Fruit fly (Drosophila melanogaster) whole organism, embryonic: ENCODE results near the gene CAH4.

ENCODE experiments used
- Ada2b ChIP-seq: fragments of 200-800 bp; sonication (Bioruptor generic); IDR thresholded peaks from 2 replicates; pipeline ENCODE4 v1.3.6; 2022; ENCODE audit warnings: missing biosample characterization, missing genetic modification characterization
- CG1024 ChIP-seq: fragments of 200-800 bp; sonication (Bioruptor generic); IDR thresholded peaks from 2 replicates; pipeline ENCODE4 v1.3.6; 2022; ENCODE audit warnings: missing biosample characterization, missing genetic modification characterization
- CG11695 ChIP-seq: fragments of 200-800 bp; sonication (Bioruptor generic); IDR thresholded peaks from 3 replicates; pipeline ENCODE4 v1.3.6; 2022; ENCODE audit warnings: missing biosample characterization, missing genetic modification characterization
- CG12942 ChIP-seq: fragments of 200-800 bp; sonication (Bioruptor generic); optimal IDR thresholded peaks from 3 replicates; lab custom pipeline; 2016; ENCODE audit warnings: missing biosample characterization, missing genetic modification characterization
- CG13296 ChIP-seq: fragments of 200-800 bp; sonication (Bioruptor generic); optimal IDR thresholded peaks from 3 replicates; lab custom pipeline; 2018; ENCODE audit warnings: missing biosample characterization, mild to moderate bottlenecking, missing genetic modification characterization
- CG13894 ChIP-seq: fragments of 200-800 bp; sonication (Bioruptor generic); optimal IDR thresholded peaks from 3 replicates; lab custom pipeline; 2018; ENCODE audit warnings: missing biosample characterization, mild to moderate bottlenecking, missing genetic modification characterization, moderate library complexity
- CG15011 ChIP-seq: fragments of 200-800 bp; sonication (Bioruptor generic); optimal IDR thresholded peaks from 3 replicates; lab custom pipeline; 2018; ENCODE audit warnings: missing biosample characterization, mild to moderate bottlenecking, missing genetic modification characterization
- CG17328 ChIP-seq: fragments of 200-800 bp; sonication (Bioruptor generic); IDR thresholded peaks from 2 replicates; pipeline ENCODE4 v1.3.6; 2022; ENCODE audit warnings: missing biosample characterization, missing genetic modification characterization
- CG2712 ChIP-seq: fragments of 200-800 bp; optimal IDR thresholded peaks from 3 replicates; lab custom pipeline; 2019; ENCODE audit warnings: missing biosample characterization, mild to moderate bottlenecking, missing genetic modification characterization, moderate library complexity
- CG30403 ChIP-seq: fragments of 200-800 bp; sonication (Bioruptor generic); optimal IDR thresholded peaks from 3 replicates; lab custom pipeline; 2016; ENCODE audit warnings: missing biosample characterization, missing genetic modification characterization
- CG30431 ChIP-seq: fragments of 200-800 bp; sonication (Bioruptor generic); optimal IDR thresholded peaks from 2 replicates; lab custom pipeline; 2017; ENCODE audit warnings: missing biosample characterization, missing genetic modification characterization
- CG31365 ChIP-seq: fragments of 200-800 bp; sonication (Bioruptor generic); optimal IDR thresholded peaks from 2 replicates; lab custom pipeline; 2018; ENCODE audit warnings: missing biosample characterization, mild to moderate bottlenecking, missing genetic modification characterization
- CG32532 ChIP-seq: fragments of 200-800 bp; sonication (Bioruptor generic); IDR thresholded peaks from 2 replicates; pipeline ENCODE4 v1.3.6; 2022; ENCODE audit warnings: missing biosample characterization, missing genetic modification characterization
- CG32767 ChIP-seq: fragments of 200-800 bp; sonication (Bioruptor generic); IDR thresholded peaks from 2 replicates; pipeline ENCODE4 v1.3.6; 2022; ENCODE audit warnings: missing biosample characterization, missing genetic modification characterization
- CG32772 ChIP-seq: fragments of 200-800 bp; sonication (Bioruptor generic); IDR thresholded peaks from 2 replicates; pipeline ENCODE4 v1.3.6; 2022; ENCODE audit warnings: missing biosample characterization, missing genetic modification characterization
- CG4617 ChIP-seq: fragments of 200-800 bp; sonication (Bioruptor generic); optimal IDR thresholded peaks from 3 replicates; lab custom pipeline; 2016; ENCODE audit warnings: missing biosample characterization, missing genetic modification characterization, borderline replicate concordance
- CG6175 ChIP-seq: fragments of 200-800 bp; sonication (Bioruptor generic); IDR thresholded peaks from 3 replicates; pipeline ENCODE4 v1.3.6; 2022; ENCODE audit warnings: missing biosample characterization, missing genetic modification characterization
- CG6854 ChIP-seq: fragments of 200-800 bp; sonication (Bioruptor generic); optimal IDR thresholded peaks from 3 replicates; lab custom pipeline; 2017; ENCODE audit warnings: missing biosample characterization, mild to moderate bottlenecking, missing genetic modification characterization
- CG8359 ChIP-seq: fragments of 200-800 bp; sonication (Bioruptor generic); optimal IDR thresholded peaks from 2 replicates; lab custom pipeline; 2017; ENCODE audit warnings: missing biosample characterization, mild to moderate bottlenecking, missing genetic modification characterization, borderline replicate concordance
- CrebB ChIP-seq: fragments of 200-800 bp; sonication (Bioruptor generic); optimal IDR thresholded peaks from 3 replicates; lab custom pipeline; 2018; ENCODE audit warnings: missing biosample characterization, mild to moderate bottlenecking, missing genetic modification characterization
- Dfd ChIP-seq, 2 experiments: fragments of >200 bp; optimal IDR thresholded peaks; 2 replicates each; lab custom pipeline; 2017; ENCODE audit warnings: missing biosample characterization in 2 of 2, missing genetic modification characterization in 2 of 2
- Dp ChIP-seq: fragments of 200-800 bp; sonication (Bioruptor generic); optimal IDR thresholded peaks from 2 replicates; lab custom pipeline; 2018; ENCODE audit warnings: missing biosample characterization, mild to moderate bottlenecking, missing genetic modification characterization, moderate library complexity
- Ets65A ChIP-seq: fragments of 200-800 bp; sonication (Bioruptor generic); peaks from one replicate; lab custom pipeline; 2016; ENCODE audit warnings: missing biosample characterization, missing genetic modification characterization
- Gug ChIP-seq: fragments of 200-800 bp; sonication (Bioruptor generic); IDR thresholded peaks from 4 replicates; pipeline ENCODE4 v1.3.6; 2022; ENCODE audit warnings: missing biosample characterization, missing genetic modification characterization
- HHEX ChIP-seq: fragments of 200-800 bp; sonication (Bioruptor generic); optimal IDR thresholded peaks from 3 replicates; lab custom pipeline; 2017; ENCODE audit warnings: missing biosample characterization, mild to moderate bottlenecking, missing genetic modification characterization, missing genetic modification reagents
- HLH3B ChIP-seq: fragments of 200-800 bp; sonication (Bioruptor generic); IDR thresholded peaks from 2 replicates; pipeline ENCODE4 v1.3.6; 2022; ENCODE audit warnings: missing biosample characterization, missing genetic modification characterization
- Hand ChIP-seq: fragments of 200-800 bp; sonication (Bioruptor generic); optimal IDR thresholded peaks from 2 replicates; lab custom pipeline; 2017; ENCODE audit warnings: mild to moderate bottlenecking, missing biosample characterization, missing genetic modification reagents, missing genetic modification characterization
- HmgZ ChIP-seq: fragments of 200-800 bp; sonication (Bioruptor generic); optimal IDR thresholded peaks from 2 replicates; lab custom pipeline; 2018; ENCODE audit warnings: missing biosample characterization, mild to moderate bottlenecking, missing genetic modification characterization
- Hr39 ChIP-seq: fragments of >200 bp; optimal IDR thresholded peaks from 2 replicates; lab custom pipeline; 2017
- MESR4 ChIP-seq: fragments of 200-800 bp; sonication (Bioruptor generic); optimal IDR thresholded peaks from 2 replicates; lab custom pipeline; 2018; ENCODE audit warnings: missing biosample characterization, mild to moderate bottlenecking, missing genetic modification characterization, moderate library complexity
- Med ChIP-seq: fragments of 200-800 bp; sonication (Bioruptor generic); peaks from one replicate; lab custom pipeline; 2016; ENCODE audit warnings: missing biosample characterization, missing genetic modification characterization, mild to moderate bottlenecking, inconsistent platforms, moderate library complexity
- Nf-YA ChIP-seq: fragments of 200-800 bp; sonication (Bioruptor generic); IDR thresholded peaks from 2 replicates; pipeline ENCODE4 v1.3.6; 2022; ENCODE audit warnings: missing biosample characterization, missing genetic modification characterization
- Sin3A ChIP-seq: fragments of >200 bp; optimal IDR thresholded peaks from 2 replicates; lab custom pipeline; 2018
- Trl ChIP-seq, 3 experiments: fragments of >200 bp in 2 of 3; fragments of 200-800 bp in 1 of 3; sonication (Bioruptor generic) in 1 of 3; optimal IDR thresholded peaks; 2 replicates in 1 of 3; 3 replicates in 2 of 3; lab custom pipeline; 2016 to 2017; ENCODE audit warnings: missing biosample characterization in 1 of 3, missing genetic modification characterization in 1 of 3
- Usf ChIP-seq: fragments of 200-800 bp; sonication (Bioruptor generic); optimal IDR thresholded peaks from 2 replicates; lab custom pipeline; 2017; ENCODE audit warnings: missing genotype, missing biosample characterization, missing genetic modification characterization
- ap ChIP-seq: fragments of 200-800 bp; sonication (Bioruptor generic); IDR thresholded peaks from 2 replicates; pipeline ENCODE4 v1.3.6; 2022; ENCODE audit warnings: missing biosample characterization, missing genetic modification characterization
- ase ChIP-seq: fragments of 200-800 bp; sonication (Bioruptor generic); IDR thresholded peaks from 3 replicates; pipeline ENCODE4 v1.3.6; 2022; ENCODE audit warnings: missing biosample characterization, missing genetic modification characterization
- ato ChIP-seq: fragments of 200-800 bp; sonication (Bioruptor generic); IDR thresholded peaks from 2 replicates; pipeline ENCODE4 v1.3.6; 2022; ENCODE audit warnings: missing biosample characterization, missing genetic modification characterization; ENCODE audit not compliant: partially characterized antibody
- bab2 ChIP-seq: fragments of 200-800 bp; sonication (Bioruptor generic); optimal IDR thresholded peaks from 2 replicates; lab custom pipeline; 2016; ENCODE audit warnings: missing biosample characterization, missing genetic modification characterization
- bsh ChIP-seq, 2 experiments: fragments of 200-800 bp; sonication (Bioruptor generic); optimal IDR thresholded peaks; 2 replicates each; lab custom pipeline; 2017 to 2018; ENCODE audit warnings: mild to moderate bottlenecking in 2 of 2, missing biosample characterization in 2 of 2, missing genetic modification characterization in 2 of 2, moderate library complexity in 1 of 2
- gsb ChIP-seq: fragments of 200-800 bp; sonication (Bioruptor generic); IDR thresholded peaks from 2 replicates; pipeline ENCODE4 v1.3.6; 2022; ENCODE audit warnings: missing biosample characterization, missing genetic modification characterization
- gsb-n ChIP-seq: fragments of 200-800 bp; sonication (Bioruptor generic); optimal IDR thresholded peaks from 3 replicates; lab custom pipeline; 2018; ENCODE audit warnings: missing biosample characterization, mild to moderate bottlenecking, missing genetic modification characterization
- h ChIP-seq: fragments of >200 bp; optimal IDR thresholded peaks from 2 replicates; lab custom pipeline; 2017
- kah ChIP-seq: fragments of 200-800 bp; sonication (Bioruptor generic); optimal IDR thresholded peaks from 2 replicates; lab custom pipeline; 2018; ENCODE audit warnings: missing biosample characterization, mild to moderate bottlenecking, missing genetic modification characterization
- knrl ChIP-seq: fragments of 200-800 bp; sonication (Bioruptor generic); IDR thresholded peaks from 3 replicates; pipeline ENCODE4 v1.3.6; 2022; ENCODE audit warnings: missing biosample characterization, missing genetic modification characterization; ENCODE audit not compliant: partially characterized antibody
- pros ChIP-seq: fragments of 200-800 bp; sonication (Bioruptor generic); optimal IDR thresholded peaks from 3 replicates; lab custom pipeline; 2019; ENCODE audit warnings: missing biosample characterization, mild to moderate bottlenecking, missing genetic modification characterization, moderate library complexity
- schlank ChIP-seq: fragments of 200-800 bp; sonication (Bioruptor generic); optimal IDR thresholded peaks from 2 replicates; lab custom pipeline; 2018; ENCODE audit warnings: missing biosample characterization, mild to moderate bottlenecking, missing genetic modification characterization
- sd ChIP-seq: fragments of 200-800 bp; sonication (Bioruptor generic); optimal IDR thresholded peaks from 3 replicates; lab custom pipeline; 2018; ENCODE audit warnings: missing biosample characterization, mild to moderate bottlenecking, missing genetic modification characterization, moderate library complexity
- sqz ChIP-seq: fragments of 200-800 bp; sonication (Bioruptor generic); optimal IDR thresholded peaks from 3 replicates; lab custom pipeline; 2018; ENCODE audit warnings: missing biosample characterization, mild to moderate bottlenecking, missing genetic modification characterization
- zfh1 ChIP-seq: fragments of 200-800 bp; sonication (Bioruptor generic); IDR thresholded peaks from 3 replicates; pipeline ENCODE4 v1.3.6; 2022; ENCODE audit warnings: missing biosample characterization, missing genetic modification characterization

The CAH4 gene

dm6 chr3R:24813637-24814301, 43.6 kb downstream of the CAH4 start, which contains the start of the genes lili and CG34150 (continued):
- TF ChIP-seq CG6175 (GFP tag; lab: Robert Waterston, UW), result no peak
- no peak for TF ChIP-seq CG30431 (GFP tag; lab: Kevin White, UChicago)
- TF ChIP-seq CG32767, result peak; percentile 73; the same call in 1 of the 2 replicates
- TF ChIP-seq gsb-n (tag; lab: Kevin White, UChicago), result peak; percentile 43
- peak; percentile 74; the same call in 2 of the 3 replicates for TF ChIP-seq zfh1
- TF ChIP-seq Hand (GFP tag; lab: Kevin White, UChicago), result no peak
- no peak for TF ChIP-seq schlank (tag; lab: Kevin White, UChicago)
- peak; percentile 57 for TF ChIP-seq CG1024
- peak; percentile 67 for TF ChIP-seq Dp (GFP tag; lab: Kevin White, UChicago)
- peak; percentile 85 for TF ChIP-seq knrl
- TF ChIP-seq CG32772 (GFP tag; lab: Robert Waterston, UW), result peak; percentile 73
- no peak for TF ChIP-seq Trl (optimal IDR thresholded peaks at IDR 0.05; lab: Kevin White, UChicago)
- peak; percentile 80 for TF ChIP-seq Trl (GFP tag; optimal IDR thresholded peaks at IDR 0.05; lab: Kevin White, UChicago)
- peak; percentile 57; the same call in 3 of the 4 replicates for TF ChIP-seq Gug (GFP tag; lab: Robert Waterston, UW)
- TF ChIP-seq CG31365 (tag; lab: Kevin White, UChicago), result no peak
- peak; percentile 80 for TF ChIP-seq CG13894 (tag; lab: Kevin White, UChicago)
- peak; percentile 50; the same call in 1 of the 2 replicates for TF ChIP-seq Nf-YA (GFP tag; lab: Robert Waterston, UW)
- peak; percentile 43 for TF ChIP-seq Sin3A (lab: Kevin White, UChicago)
- no peak for TF ChIP-seq h (lab: Kevin White, UChicago)
- TF ChIP-seq CG13296 (GFP tag; lab: Kevin White, UChicago), result peak; percentile 74
- TF ChIP-seq CG17328 (GFP tag; lab: Robert Waterston, UW), result peak; percentile 62
- TF ChIP-seq CG2712, result peak; percentile 86
- no peak for TF ChIP-seq Dfd (GFP tag; optimal IDR thresholded peaks at IDR 0.05; lab: Kevin White, UChicago)
- TF ChIP-seq CG8359, result no peak
- peak; percentile 63 for TF ChIP-seq HmgZ (tag; lab: Kevin White, UChicago)
- peak; percentile 65 for TF ChIP-seq sd (tag; lab: Kevin White, UChicago)
- peak; percentile 90 for TF ChIP-seq Ets65A (GFP tag; lab: Kevin White, UChicago)
- TF ChIP-seq pros (GFP tag; lab: Kevin White, UChicago), result no peak
- TF ChIP-seq MESR4 (GFP tag; lab: Kevin White, UChicago), result peak; percentile 65
- TF ChIP-seq ato, result peak; percentile 58; the same call in 1 of the 2 replicates
- TF ChIP-seq bab2, result peak; percentile 76
- no peak for TF ChIP-seq kah (GFP tag; lab: Kevin White, UChicago)
- peak; percentile 63; the same call in 1 of the 2 replicates for TF ChIP-seq Ada2b (GFP tag; lab: Robert Waterston, UW)
- TF ChIP-seq CG4617 (GFP tag; lab: Kevin White, UChicago), result peak; percentile 46
- TF ChIP-seq ap, result 0 out of 2 replicates have a peak, but pooled peaks have one; percentile 18
- TF ChIP-seq CG11695 (GFP tag; lab: Robert Waterston, UW), result no peak
- TF ChIP-seq CrebB (tag; lab: Kevin White, UChicago), result no peak
- TF ChIP-seq Hr39 (lab: Kevin White, UChicago), result no peak
- TF ChIP-seq Usf, result no peak
- peak; percentile 64 for TF ChIP-seq HLH3B (GFP tag; lab: Robert Waterston, UW)
- TF ChIP-seq CG30403, result peak; percentile 85
- TF ChIP-seq CG12942 (GFP tag; lab: Kevin White, UChicago), result peak; percentile 74
- TF ChIP-seq Med (GFP tag; lab: Kevin White, UChicago), result peak; percentile 96
- no peak for TF ChIP-seq sqz
- TF ChIP-seq CG6854 (GFP tag; lab: Kevin White, UChicago), result no peak
- no peak for TF ChIP-seq gsb (GFP tag; lab: Robert Waterston, UW)
- TF ChIP-seq HHEX (GFP tag; lab: Kevin White, UChicago), result no peak
- peak; percentile 0 to 68 for TF ChIP-seq bsh (GFP tag; optimal IDR thresholded peaks at IDR 0.05; lab: Kevin White, UChicago)
- TF ChIP-seq ase (GFP tag; lab: Robert Waterston, UW), result no peak
- no peak for TF ChIP-seq CG15011 (GFP tag; lab: Kevin White, UChicago)
- TF ChIP-seq CG32532, result peak; percentile 81
